ENCODE assay signal across 1 fruit fly cellular context in the genomic region with DNA sequence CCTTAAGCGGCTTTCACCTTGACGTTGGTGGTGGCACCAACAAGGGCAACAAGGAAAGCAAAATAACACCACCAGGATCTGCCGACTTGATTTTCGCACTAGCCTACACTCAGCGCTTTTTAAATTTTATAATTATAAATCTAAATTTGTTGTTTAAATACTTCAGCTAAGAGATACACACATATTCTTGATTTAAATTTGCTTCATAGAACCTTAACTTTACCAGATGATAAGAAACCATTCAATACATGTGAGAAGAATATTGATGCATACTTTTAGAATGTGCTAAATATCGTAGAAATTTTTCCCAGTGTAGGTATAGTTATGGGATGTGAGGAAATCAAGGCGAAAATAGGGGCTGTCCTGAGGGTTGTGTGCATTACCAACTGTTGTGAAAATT.
TF ChIP-seq lines count a peak whose summit lies in the region.

No protein-coding gene starts in this region.

TF ChIP-seq in whole organism, embryonic, 481 proteins besides CTCF, POLR2A, EP300 and RAD21 (continued from another document):
- TF ChIP-seq Camta (GFP tag; optimal IDR thresholded peaks at IDR 0.05; lab: Kevin White, UChicago) (no peak), kah (GFP tag; optimal IDR thresholded peaks at IDR 0.05; lab: Kevin White, UChicago) (no peak), CG9817 (tag; optimal IDR thresholded peaks at IDR 0.05; lab: Kevin White, UChicago) (no peak), slbo (GFP tag; IDR thresholded peaks at IDR 0.05; lab: Robert Waterston, UW) (no peak), Dp (GFP tag; optimal IDR thresholded peaks at IDR 0.05; lab: Kevin White, UChicago) (no peak), Eip74EF (GFP tag; optimal IDR thresholded peaks at IDR 0.05; lab: Kevin White, UChicago) (no peak), CG8478 (optimal IDR thresholded peaks at IDR 0.05; lab: Kevin White, UChicago) (no peak), dimm (GFP tag; IDR thresholded peaks at IDR 0.05; lab: Robert Waterston, UW) (no peak), nmo (GFP tag; optimal IDR thresholded peaks at IDR 0.05; lab: Kevin White, UChicago) (peak; percentile 18), CG13894 (tag; optimal IDR thresholded peaks at IDR 0.05; lab: Kevin White, UChicago) (no peak), CG10979 (tag; optimal IDR thresholded peaks at IDR 0.05; lab: Kevin White, UChicago) (peak; percentile 72), CG4282 (GFP tag; optimal IDR thresholded peaks at IDR 0.05; lab: Kevin White, UChicago) (no peak), Myb (GFP tag; optimal IDR thresholded peaks at IDR 0.05; lab: Kevin White, UChicago) (no peak), disco-r (GFP tag; optimal IDR thresholded peaks at IDR 0.05; lab: Kevin White, UChicago) (no peak), run (tag; optimal IDR thresholded peaks at IDR 0.05; lab: Kevin White, UChicago) (no peak), pho (GFP tag; optimal IDR thresholded peaks at IDR 0.05; lab: Kevin White, UChicago) (no peak), gfzf (GFP tag; optimal IDR thresholded peaks at IDR 0.05; lab: Kevin White, UChicago) (no peak), CG3065 (GFP tag; optimal IDR thresholded peaks at IDR 0.05; lab: Kevin White, UChicago) (no peak), CG3163 (GFP tag; optimal IDR thresholded peaks at IDR 0.05; lab: Kevin White, UChicago) (no peak), mam (GFP tag; optimal IDR thresholded peaks at IDR 0.05; lab: Kevin White, UChicago) (no peak), CG11093 (GFP tag; IDR thresholded peaks at IDR 0.05; lab: Robert Waterston, UW) (no peak), CG13287 (GFP tag; IDR thresholded peaks at IDR 0.05; lab: Robert Waterston, UW; ENCODE audit: partially characterized antibody) (no peak), CG9609 (GFP tag; optimal IDR thresholded peaks at IDR 0.05; lab: Kevin White, UChicago) (no peak), fd3F (GFP tag; optimal IDR thresholded peaks at IDR 0.05; lab: Kevin White, UChicago) (no peak), CG2199 (GFP tag; IDR thresholded peaks at IDR 0.05; lab: Robert Waterston, UW) (no peak), tll (GFP tag; optimal IDR thresholded peaks at IDR 0.05; lab: Kevin White, UChicago) (peak in 1 of 2 experiments; percentile 27), CG17328 (GFP tag; IDR thresholded peaks at IDR 0.05; lab: Robert Waterston, UW) (0 out of 2 replicates have a peak, but pooled peaks have one; percentile 35), inv (GFP tag; IDR thresholded peaks at IDR 0.05; lab: Robert Waterston, UW; ENCODE audit: partially characterized antibody) (no peak), dm (GFP tag; optimal IDR thresholded peaks at IDR 0.05; lab: Kevin White, UChicago) (no peak), so (GFP tag; IDR thresholded peaks at IDR 0.05; lab: Robert Waterston, UW) (no peak), psq (GFP tag; optimal IDR thresholded peaks at IDR 0.05; lab: Kevin White, UChicago) (no peak), sd (tag; optimal IDR thresholded peaks at IDR 0.05; lab: Kevin White, UChicago) (no peak), cato (GFP tag; optimal IDR thresholded peaks at IDR 0.05; lab: Kevin White, UChicago; ENCODE audit: borderline replicate concordance) (no peak), tup (GFP tag; optimal IDR thresholded peaks at IDR 0.05; lab: Kevin White, UChicago) (no peak), CG14710 (tag; optimal IDR thresholded peaks at IDR 0.05; lab: Kevin White, UChicago) (peak; percentile 56), Fer1 (GFP tag; optimal IDR thresholded peaks at IDR 0.05; lab: Kevin White, UChicago) (no peak), CG10321 (GFP tag; IDR thresholded peaks at IDR 0.05; lab: Robert Waterston, UW) (no peak), CoRest (tag; optimal IDR thresholded peaks at IDR 0.05; lab: Kevin White, UChicago) (peak; percentile 10), Atf-2 (GFP tag; optimal IDR thresholded peaks at IDR 0.05; lab: Kevin White, UChicago) (no peak), mirr (GFP tag; optimal IDR thresholded peaks at IDR 0.05; lab: Kevin White, UChicago) (no peak), CG6765 (GFP tag; optimal IDR thresholded peaks at IDR 0.05; lab: Kevin White, UChicago) (no peak), Hsf (GFP tag; optimal IDR thresholded peaks at IDR 0.05; lab: Kevin White, UChicago) (no peak), amos (GFP tag; IDR thresholded peaks at IDR 0.05; lab: Robert Waterston, UW; ENCODE audit: partially characterized antibody) (no peak), nau (GFP tag; optimal IDR thresholded peaks at IDR 0.05; lab: Kevin White, UChicago) (no peak), stwl (tag; optimal IDR thresholded peaks at IDR 0.05; lab: Kevin White, UChicago) (no peak), CG1024 (GFP tag; IDR thresholded peaks at IDR 0.05; lab: Robert Waterston, UW) (no peak), CG9797 (GFP tag; optimal IDR thresholded peaks at IDR 0.05; lab: Kevin White, UChicago) (no peak), E2f2 (GFP tag; IDR thresholded peaks at IDR 0.05; lab: Robert Waterston, UW) (no peak), CG10654 (GFP tag; optimal IDR thresholded peaks at IDR 0.05; lab: Kevin White, UChicago) (peak; percentile 2), Gsc (GFP tag; IDR thresholded peaks at IDR 0.05; lab: Robert Waterston, UW) (no peak), ftz-f1 (GFP tag; optimal IDR thresholded peaks at IDR 0.05; lab: Kevin White, UChicago) (no peak), D19A (tag; optimal IDR thresholded peaks at IDR 0.05; lab: Kevin White, UChicago) (peak; percentile 37), Hr51 (GFP tag; optimal IDR thresholded peaks at IDR 0.05; lab: Kevin White, UChicago) (peak in 1 of 2 experiments; percentile 25), jigr1 (GFP tag; IDR thresholded peaks at IDR 0.05; lab: Robert Waterston, UW) (no peak), croc (GFP tag; conservative IDR thresholded peaks at IDR 0.05; lab: Robert Waterston, UW) (no peak), CG2129 (GFP tag; IDR thresholded peaks at IDR 0.05; lab: Robert Waterston, UW; ENCODE audit: partially characterized antibody) (no peak), lmd (GFP tag; IDR thresholded peaks at IDR 0.05; lab: Robert Waterston, UW) (no peak), ken (GFP tag; IDR thresholded peaks at IDR 0.05; lab: Robert Waterston, UW) (no peak), NC2β (GFP tag; optimal IDR thresholded peaks at IDR 0.05; lab: Kevin White, UChicago) (no peak), Side (GFP tag; optimal IDR thresholded peaks at IDR 0.05; lab: Kevin White, UChicago) (no peak), Bteb2 (GFP tag; optimal IDR thresholded peaks at IDR 0.05; lab: Kevin White, UChicago) (no peak), CG31441 (GFP tag; IDR thresholded peaks at IDR 0.05; lab: Robert Waterston, UW) (peak; percentile 56), Usf (GFP tag; optimal IDR thresholded peaks at IDR 0.05; lab: Kevin White, UChicago) (no peak), Abd-B (GFP tag; optimal IDR thresholded peaks at IDR 0.05; lab: Kevin White, UChicago) (no peak), D (optimal IDR thresholded peaks at IDR 0.05; lab: Kevin White, UChicago) (no peak), D (GFP tag; optimal IDR thresholded peaks at IDR 0.05; lab: Kevin White, UChicago) (peak; percentile 4), CG12071 (GFP tag; optimal IDR thresholded peaks at IDR 0.05; lab: Kevin White, UChicago) (no peak), CG33213 (GFP tag; optimal IDR thresholded peaks at IDR 0.05; lab: Kevin White, UChicago) (no peak), cg (GFP tag; optimal IDR thresholded peaks at IDR 0.05; lab: Kevin White, UChicago) (no peak), CG2678 (tag; optimal IDR thresholded peaks at IDR 0.05; lab: Kevin White, UChicago) (peak; percentile 42), CG6689 (GFP tag; IDR thresholded peaks at IDR 0.05; lab: Robert Waterston, UW) (peak; percentile 24; the same call in 1 of the 2 replicates), Asciz (GFP tag; optimal IDR thresholded peaks at IDR 0.05; lab: Kevin White, UChicago) (no peak), lola (GFP tag; optimal IDR thresholded peaks at IDR 0.05; lab: Kevin White, UChicago) (peak in 1 of 3 experiments; percentile 66), HLH3B (GFP tag; IDR thresholded peaks at IDR 0.05; lab: Robert Waterston, UW) (no peak), PHDP (tag; optimal IDR thresholded peaks at IDR 0.05; lab: Kevin White, UChicago) (no peak), gce (GFP tag; IDR thresholded peaks at IDR 0.05; lab: Robert Waterston, UW) (no peak), jing (GFP tag; optimal IDR thresholded peaks at IDR 0.05; lab: Kevin White, UChicago) (no peak), knrl (GFP tag; IDR thresholded peaks at IDR 0.05; lab: Robert Waterston, UW; ENCODE audit: partially characterized antibody) (no peak), ato (GFP tag; IDR thresholded peaks at IDR 0.05; lab: Robert Waterston, UW; ENCODE audit: partially characterized antibody) (no peak), Bdp1 (GFP tag; optimal IDR thresholded peaks at IDR 0.05; lab: Kevin White, UChicago) (no peak), Atf6 (GFP tag; IDR thresholded peaks at IDR 0.05; lab: Robert Waterston, UW) (no peak), CG1602 (GFP tag; optimal IDR thresholded peaks at IDR 0.05; lab: Kevin White, UChicago) (no peak), sisA (GFP tag; IDR thresholded peaks at IDR 0.05; lab: Robert Waterston, UW) (no peak), CG17612 (GFP tag; IDR thresholded peaks at IDR 0.05; lab: Robert Waterston, UW) (no peak), ac (GFP tag; optimal IDR thresholded peaks at IDR 0.05; lab: Kevin White, UChicago) (no peak), CG31365 (tag; optimal IDR thresholded peaks at IDR 0.05; lab: Kevin White, UChicago) (no peak), CG12744 (GFP tag; optimal IDR thresholded peaks at IDR 0.05; lab: Kevin White, UChicago) (no peak), CG4707 (GFP tag; optimal IDR thresholded peaks at IDR 0.05; lab: Kevin White, UChicago) (no peak), lilli (GFP tag; optimal IDR thresholded peaks at IDR 0.05; lab: Kevin White, UChicago) (no peak), wek (GFP tag; optimal IDR thresholded peaks at IDR 0.05; lab: Kevin White, UChicago) (no peak)
